Worm (Caenorhabditis elegans) whole organism, early embryonic: ENCODE data around the gene fic-1.

Experiments used
- ceh-13 ChIP-seq: fragments of 200-800 bp; sonication (Bioruptor generic); optimal IDR thresholded peaks from 2 replicates; lab custom pipeline; 2018; ENCODE audit warnings: mild to moderate bottlenecking, missing genetic modification characterization, missing compliant biosample characterization
- hmg-4 ChIP-seq: fragments of 200-800 bp; sonication (Bioruptor generic); optimal IDR thresholded peaks from 2 replicates; lab custom pipeline; 2018; ENCODE audit warnings: mild to moderate bottlenecking, missing genetic modification characterization, missing compliant biosample characterization

- TF ChIP-seq ceh-13 (GFP tag; lab: Kevin White, UChicago), result no peak
- TF ChIP-seq hmg-4, result no peak
These were observed 13.3 kb downstream of the fic-1 start for ce11 chrIV:10950363-10951214.
